Worm (Caenorhabditis elegans): ENCODE data around the gene clc-2.

ce11 chrX:7447340-7447739 is 16.1 kb downstream of the clc-2 start:
- TF ChIP-seq ceh-43 (GFP tag; optimal IDR thresholded peaks at IDR 0.05) (no peak), snpc-4 (tag; optimal IDR thresholded peaks at IDR 0.05) (no peak), unc-39 (tag; optimal IDR thresholded peaks at IDR 0.05) (no peak), nhr-237 (tag; optimal IDR thresholded peaks at IDR 0.05) (no peak), nhr-28 (tag; optimal IDR thresholded peaks at IDR 0.05) (no peak), drap-1 (GFP tag; optimal IDR thresholded peaks at IDR 0.05) (no peak)

Measured in whole organism, mixed stage, embryonic.